Worm (Caenorhabditis elegans) whole organism, midembryonic: Measurements from ENCODE around the gene nfya-1.
"Not testable (repeated sequence)": the region's sequence is repeated elsewhere in the genome, so short reads cannot be mapped to it uniquely, and the experiment has no call there.

Experiments used
- T22C8.4 ChIP-seq: fragments of 200-800 bp; sonication (Bioruptor generic); IDR thresholded peaks from 2 replicates; pipeline ENCODE4 v1.3.6; 2022; ENCODE audit warnings: missing genetic modification characterization, missing compliant biosample characterization
- cog-1 ChIP-seq: sonication (generic microtip); optimal IDR thresholded peaks from 2 replicates; lab custom pipeline; 2016; ENCODE audit warnings: missing genetic modification characterization, missing compliant biosample characterization
- flt-1 ChIP-seq: fragments of 200-800 bp; sonication (Bioruptor generic); IDR thresholded peaks from 2 replicates; pipeline ENCODE4 v1.3.6; 2022; ENCODE audit warnings: missing genetic modification characterization, missing compliant biosample characterization
- klf-2 ChIP-seq: fragments of 200-800 bp; sonication (Bioruptor generic); conservative IDR thresholded peaks from 2 replicates; pipeline ENCODE4 v1.3.6; 2022; ENCODE audit warnings: missing genetic modification reagents, missing genetic modification characterization, missing compliant biosample characterization
- med-1 ChIP-seq: sonication (generic microtip); optimal IDR thresholded peaks from 2 replicates; lab custom pipeline; 2017; ENCODE audit warnings: missing genetic modification characterization, mild to moderate bottlenecking, missing compliant biosample characterization, antibody characterized with exemption, missing genetic modification reagents; ENCODE audit not compliant: insufficient read depth
- ref-1 ChIP-seq: fragments of 200-800 bp; sonication (Bioruptor generic); conservative IDR thresholded peaks from 2 replicates; pipeline ENCODE4 v1.3.6; 2022; ENCODE audit warnings: missing genetic modification reagents, missing genetic modification characterization, missing compliant biosample characterization
- tab-1 ChIP-seq: fragments of 200-800 bp; sonication (Bioruptor generic); IDR thresholded peaks from 2 replicates; pipeline ENCODE4 v1.3.6; 2022; ENCODE audit warnings: missing genetic modification characterization, missing compliant biosample characterization
- ztf-23 ChIP-seq: fragments of 200-800 bp; sonication (Bioruptor generic); IDR thresholded peaks from 2 replicates; pipeline ENCODE4 v1.3.6; 2022; ENCODE audit warnings: missing genetic modification reagents, missing genetic modification characterization, missing compliant biosample characterization
- ztf-29 ChIP-seq: fragments of 200-800 bp; sonication (Bioruptor generic); IDR thresholded peaks from 2 replicates; pipeline ENCODE4 v1.3.6; 2022; ENCODE audit warnings: missing genetic modification reagents, missing genetic modification characterization, missing compliant biosample characterization

Gene nfya-1

DNA sequence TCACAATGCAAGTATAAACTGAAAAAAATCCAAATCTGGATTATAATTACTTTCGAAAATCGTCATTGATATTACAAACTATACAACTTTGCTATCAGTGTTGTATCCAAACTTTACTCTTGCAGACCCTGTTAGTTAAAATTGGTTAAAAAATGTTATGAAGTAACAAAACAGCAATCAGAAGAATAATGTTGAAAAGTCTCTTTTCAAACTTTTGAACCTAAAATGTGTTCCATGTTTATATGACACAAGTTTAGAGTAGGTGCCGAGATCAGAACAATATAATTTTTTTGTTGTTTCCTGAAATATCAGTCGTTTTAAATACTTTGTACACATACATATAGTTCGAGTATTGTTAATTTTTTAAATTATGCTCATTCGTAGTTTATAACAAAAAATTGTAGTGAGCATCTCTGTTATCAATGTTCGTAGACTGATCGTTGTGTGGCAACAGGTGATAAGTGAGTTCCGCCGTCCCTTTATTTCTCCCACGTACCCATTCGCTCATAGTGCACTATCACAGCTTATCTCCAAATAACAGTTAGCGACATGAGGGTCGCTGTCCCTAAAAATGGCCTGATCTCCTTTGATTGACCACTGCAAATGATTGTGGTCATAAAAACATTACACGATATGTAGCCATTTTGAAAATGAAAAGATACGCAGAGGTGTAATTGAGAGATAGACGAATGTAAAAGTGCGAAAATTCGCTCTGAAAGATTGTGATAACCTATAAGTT, 15.6 kb upstream of the nfya-1 start:
- TF ChIP-seq flt-1 (GFP tag; lab: Robert Waterston, UW) (no peak), med-1 (no peak), T22C8.4 (GFP tag; lab: Robert Waterston, UW) (no peak), ztf-29 (GFP tag; lab: Robert Waterston, UW) (no peak), klf-2 (GFP tag; lab: Robert Waterston, UW) (no peak), ztf-23 (GFP tag; lab: Robert Waterston, UW) (no peak), ref-1 (no peak), tab-1 (GFP tag; lab: Robert Waterston, UW) (no peak), cog-1 (tag; lab: Kevin White, UChicago) (no peak)

DNA sequence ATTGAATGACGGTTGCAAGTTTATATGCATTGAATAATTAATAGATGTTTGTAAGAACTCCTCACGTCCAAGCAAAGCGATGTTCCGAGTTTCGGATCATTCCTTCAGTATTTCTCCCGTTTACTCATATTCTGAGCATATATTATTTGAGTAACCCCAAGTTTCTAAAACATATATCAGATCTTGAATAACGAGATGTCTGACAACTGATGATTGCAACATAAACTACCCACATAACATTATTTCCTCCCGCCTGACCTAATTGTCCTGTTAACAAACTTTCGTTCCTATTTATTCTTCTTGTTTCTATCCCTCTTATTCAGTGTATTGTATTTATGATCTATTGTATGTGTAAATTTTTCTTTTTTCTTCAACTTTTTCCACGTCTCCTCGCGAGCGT, 14.5 kb upstream of the nfya-1 start, which contains the start of gene C49F5.13:
TSS of gene C49F5.13 (plus strand) at position 301 of the 400 bp plus-strand sequence.
- TF ChIP-seq ztf-23, tab-1, klf-2 (GFP tag; lab: Robert Waterston, UW): not testable (repeated sequence)

DNA sequence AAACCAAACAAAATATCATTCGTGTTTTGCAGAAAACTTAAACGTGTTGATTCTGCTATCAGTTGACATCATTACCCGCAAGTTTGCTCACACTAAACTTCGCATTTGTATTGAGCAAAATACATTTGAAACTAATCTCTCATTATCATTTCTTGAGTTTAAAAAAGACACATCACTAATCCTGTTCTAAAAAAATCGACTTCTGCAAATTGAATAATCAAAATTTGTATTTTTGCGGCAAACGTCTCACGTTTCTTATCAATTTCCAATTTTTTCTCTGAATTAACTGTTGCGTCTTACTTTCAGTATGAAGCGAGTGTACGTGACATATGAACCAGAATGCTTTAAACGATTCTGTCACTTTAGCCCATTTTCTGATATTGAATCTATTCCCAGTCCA, 13.2 kb upstream of the nfya-1 start, which contains the start of gene C49F5.8:
TSS of gene C49F5.8 (plus strand) at position 301 of the 400 bp plus-strand sequence.
- TF ChIP-seq klf-2 (GFP tag; lab: Robert Waterston, UW) (no peak), ztf-29 (GFP tag; lab: Robert Waterston, UW) (no peak), ztf-23 (GFP tag; lab: Robert Waterston, UW) (no peak), cog-1 (tag; lab: Kevin White, UChicago) (no peak), tab-1 (GFP tag; lab: Robert Waterston, UW) (no peak), ref-1 (no peak), med-1 (no peak), flt-1 (GFP tag; lab: Robert Waterston, UW) (no peak)

DNA sequence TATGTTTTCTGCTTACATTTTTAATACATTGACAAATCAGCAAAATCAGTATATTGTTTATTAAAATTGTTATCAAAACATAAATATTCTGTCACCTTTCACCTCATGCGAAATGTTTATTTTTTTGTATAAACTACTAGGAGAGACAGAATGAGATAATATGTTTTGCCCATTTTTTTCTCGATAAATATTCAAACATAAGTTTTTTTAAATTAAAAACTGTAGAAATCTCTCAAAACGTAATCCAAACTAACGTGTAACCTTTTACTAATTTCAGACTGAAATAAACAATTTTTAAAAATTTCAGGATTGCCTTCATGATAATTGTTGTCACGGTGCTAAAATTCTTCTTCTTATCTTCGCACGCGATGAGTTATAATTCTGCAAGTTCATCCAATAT, 10.6 kb upstream of the nfya-1 start, which contains the start of gene T08D10.5:
TSS of gene T08D10.5 (plus strand) at position 301 of the 400 bp plus-strand sequence.
- TF ChIP-seq flt-1 (GFP tag; lab: Robert Waterston, UW) (no peak), tab-1 (GFP tag; lab: Robert Waterston, UW) (no peak), ztf-29 (GFP tag; lab: Robert Waterston, UW) (no peak), klf-2 (GFP tag; lab: Robert Waterston, UW) (no peak), ref-1 (no peak), med-1 (no peak), cog-1 (tag; lab: Kevin White, UChicago) (no peak), ztf-23 (GFP tag; lab: Robert Waterston, UW) (no peak), T22C8.4 (GFP tag; lab: Robert Waterston, UW) (no peak)

DNA sequence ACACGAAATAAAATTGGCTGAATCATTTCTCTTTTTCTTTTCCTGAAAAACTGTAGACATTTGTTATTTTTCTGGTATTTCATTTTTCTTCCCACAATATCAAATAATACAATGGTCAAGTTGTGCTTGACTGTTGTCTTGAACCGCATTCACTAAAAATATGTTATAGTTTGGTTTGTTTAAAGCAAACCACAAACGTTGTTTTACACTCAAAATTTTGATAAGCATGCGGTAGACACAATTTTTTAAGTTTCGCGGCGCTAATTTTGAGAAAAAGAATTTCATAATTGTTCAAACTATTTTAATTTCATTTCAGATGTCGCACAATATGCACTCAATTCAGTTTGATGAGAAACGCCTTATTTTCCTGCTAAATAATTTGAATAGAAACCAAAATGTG, 8.5 kb upstream of the nfya-1 start, which contains the start of gene T08D10.3:
TSS of gene T08D10.3 (plus strand) at position 301 of the 400 bp plus-strand sequence.
- TF ChIP-seq ref-1 (no peak), cog-1 (tag; lab: Kevin White, UChicago) (no peak), med-1 (no peak), flt-1 (GFP tag; lab: Robert Waterston, UW) (no peak)

DNA sequence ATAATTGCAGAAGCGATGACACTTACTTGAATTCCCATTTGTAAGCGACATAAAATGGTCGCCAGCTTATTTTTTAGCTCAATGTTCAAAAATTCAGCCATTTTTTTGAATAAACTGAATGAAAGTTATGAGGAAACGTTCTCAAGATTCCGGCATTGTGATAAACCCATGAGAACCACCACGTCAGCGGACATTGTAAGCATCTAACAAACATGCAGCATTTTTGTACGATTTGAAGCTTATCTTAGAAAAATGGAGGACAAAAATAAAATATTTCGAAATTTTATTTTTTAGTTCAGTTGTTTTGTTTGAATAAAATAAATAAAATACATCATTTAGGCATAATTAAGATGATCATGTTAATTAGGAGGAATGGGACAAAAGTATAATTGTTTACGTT, 6.6 kb upstream of the nfya-1 start, which contains the start of gene T08D10.4:
TSS of gene T08D10.4 (minus strand) at position 101 of the 400 bp plus-strand sequence.
- TF ChIP-seq klf-2 (GFP tag; lab: Robert Waterston, UW) (no peak), ztf-29 (GFP tag; lab: Robert Waterston, UW) (no peak), cog-1 (tag; lab: Kevin White, UChicago) (no peak), ztf-23 (GFP tag; lab: Robert Waterston, UW) (no peak), med-1 (no peak), T22C8.4 (GFP tag; lab: Robert Waterston, UW) (no peak), flt-1 (GFP tag; lab: Robert Waterston, UW) (no peak)

DNA sequence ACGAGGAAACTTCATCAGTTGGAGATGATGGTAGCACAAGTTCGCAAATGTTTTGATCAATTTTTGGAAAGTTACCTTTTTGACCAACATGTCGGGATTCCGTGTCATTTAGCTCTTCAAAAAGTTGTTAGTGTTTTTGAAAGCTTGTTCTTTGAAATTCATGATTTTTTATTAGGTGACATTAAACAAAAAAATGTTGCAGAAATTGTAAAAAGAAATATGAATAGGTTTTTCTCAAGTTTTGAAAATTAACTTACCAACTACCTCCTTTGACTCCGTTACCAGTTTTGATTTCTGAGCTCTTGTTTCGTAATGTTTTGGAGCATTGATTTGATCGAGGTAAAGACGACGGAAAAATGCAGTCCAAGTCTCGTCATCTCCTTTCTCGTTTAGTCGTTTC, 5.5 kb upstream of the nfya-1 start:
- no peak for TF ChIP-seq ztf-23 (GFP tag; lab: Robert Waterston, UW)
- TF ChIP-seq T22C8.4 (GFP tag; lab: Robert Waterston, UW), result no peak
- TF ChIP-seq tab-1 (GFP tag; lab: Robert Waterston, UW), result no peak
- TF ChIP-seq klf-2 (GFP tag; lab: Robert Waterston, UW), result no peak
- TF ChIP-seq ref-1, result no peak
- no peak for TF ChIP-seq flt-1 (GFP tag; lab: Robert Waterston, UW)
- TF ChIP-seq cog-1 (tag; lab: Kevin White, UChicago), result no peak
- TF ChIP-seq ztf-29 (GFP tag; lab: Robert Waterston, UW), result no peak
- no peak for TF ChIP-seq med-1

DNA sequence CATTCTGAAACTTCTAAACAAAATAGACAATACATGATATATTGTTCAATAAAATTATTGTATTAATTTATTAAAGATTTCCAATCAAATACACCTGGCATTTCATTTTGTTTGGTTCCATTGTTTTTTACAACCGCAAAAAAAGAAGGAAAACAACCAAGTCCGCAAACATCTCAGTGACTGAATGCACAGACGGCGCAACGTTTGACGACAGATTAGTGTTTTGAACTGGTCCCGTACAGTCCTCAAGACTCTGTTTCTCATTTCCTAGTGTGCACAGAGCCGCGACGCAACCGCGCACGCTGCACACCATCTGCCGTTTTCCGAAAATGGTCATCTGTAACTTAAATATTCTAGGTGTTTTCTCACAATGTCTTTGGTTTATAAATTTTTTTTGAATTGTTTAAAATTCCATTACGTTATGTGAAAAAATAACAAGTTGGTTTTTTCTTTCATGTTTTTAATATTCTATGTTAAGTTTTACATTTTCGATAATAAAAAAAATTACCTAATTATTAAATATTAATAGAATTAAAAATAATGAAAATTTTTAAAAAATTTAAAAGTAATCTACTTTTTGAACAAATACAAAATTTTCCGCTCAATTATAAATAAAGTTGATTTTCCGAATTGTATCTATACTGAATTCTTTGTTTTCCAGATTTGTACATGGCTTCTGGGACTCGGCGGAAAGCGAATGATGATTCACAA, 1.7 kb upstream of the nfya-1 start, which contains the start of gene lsd-1:
TSS of gene lsd-1 (plus strand) at position 661 of the 711 bp plus-strand sequence.
- TF ChIP-seq T22C8.4 (GFP tag; lab: Robert Waterston, UW), result no peak
- no peak for TF ChIP-seq tab-1 (GFP tag; lab: Robert Waterston, UW)
- no peak for TF ChIP-seq cog-1 (tag; lab: Kevin White, UChicago)
- no peak for TF ChIP-seq ref-1
- no peak for TF ChIP-seq flt-1 (GFP tag; lab: Robert Waterston, UW)
- TF ChIP-seq med-1, result no peak
- TF ChIP-seq ztf-29 (GFP tag; lab: Robert Waterston, UW), result no peak
- TF ChIP-seq ztf-23 (GFP tag; lab: Robert Waterston, UW), result no peak
- TF ChIP-seq klf-2 (GFP tag; lab: Robert Waterston, UW), result no peak

DNA sequence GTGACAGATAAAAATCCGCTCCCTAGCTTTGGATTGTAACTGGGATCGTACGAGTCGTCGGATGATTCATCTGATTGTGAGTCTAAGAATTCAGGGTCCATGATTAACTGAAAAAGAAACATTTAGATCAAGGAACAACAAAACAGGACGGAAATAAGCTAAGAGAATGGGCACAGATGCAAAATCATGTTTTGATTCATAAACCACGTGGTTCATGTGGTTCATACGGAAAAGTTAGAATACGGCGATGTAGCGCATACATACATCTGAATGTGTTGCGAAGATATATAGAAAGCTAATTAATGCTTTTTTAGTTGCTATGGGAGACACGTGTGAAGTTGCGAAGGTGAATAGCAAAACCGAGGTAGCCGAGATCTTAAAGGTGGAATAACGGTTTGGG, 4.7 kb downstream of the nfya-1 start, which contains the start of gene F55G7.3:
TSS of gene F55G7.3 (minus strand) at position 101 of the 400 bp plus-strand sequence.
- TF ChIP-seq cog-1 (tag; lab: Kevin White, UChicago) (no peak), ztf-23 (GFP tag; lab: Robert Waterston, UW) (no peak), ref-1 (no peak), ztf-29 (GFP tag; lab: Robert Waterston, UW) (no peak), T22C8.4 (GFP tag; lab: Robert Waterston, UW) (no peak), tab-1 (GFP tag; lab: Robert Waterston, UW) (no peak), klf-2 (GFP tag; lab: Robert Waterston, UW) (no peak), flt-1 (GFP tag; lab: Robert Waterston, UW) (no peak), med-1 (no peak)
